Worm (Caenorhabditis elegans) whole organism, young adult: ENCODE data around the gene tkr-1.
"Not testable (repeated sequence)": the region's sequence is repeated elsewhere in the genome, so short reads cannot be mapped to it uniquely, and the experiment has no call there.

Experiments
- C06A6.2 ChIP-seq: fragments of 200-800 bp; sonication (Bioruptor generic); conservative IDR thresholded peaks from 2 replicates; pipeline ENCODE4 v1.3.6; 2022; ENCODE audit warnings: missing genetic modification characterization, missing compliant biosample characterization
- C17E4.6 ChIP-seq: fragments of 200-800 bp; sonication (Bioruptor generic); IDR thresholded peaks from 2 replicates; pipeline ENCODE4 v1.3.6; 2022; ENCODE audit warnings: missing genetic modification reagents, missing genetic modification characterization, missing compliant biosample characterization
- F33H1.4 ChIP-seq: fragments of 200-800 bp; sonication (Bioruptor generic); IDR thresholded peaks from 2 replicates; pipeline ENCODE4 v1.3.6; 2022; ENCODE audit warnings: missing genetic modification reagents, missing genetic modification characterization, missing compliant biosample characterization
- F37B4.10 ChIP-seq: fragments of 200-800 bp; sonication (Bioruptor generic); IDR thresholded peaks from 2 replicates; pipeline ENCODE4 v1.3.6; 2022; ENCODE audit warnings: missing genetic modification characterization, missing compliant biosample characterization
- F49E8.2 ChIP-seq: sonication (generic microtip); optimal IDR thresholded peaks from 3 replicates; lab custom pipeline; 2017; ENCODE audit warnings: missing genetic modification characterization, mild to moderate bottlenecking, missing compliant biosample characterization, antibody characterized with exemption, moderate library complexity; ENCODE audit not compliant: insufficient read depth
- Y53F4B.3 ChIP-seq: fragments of 200-800 bp; sonication (Bioruptor generic); IDR thresholded peaks from 2 replicates; pipeline ENCODE4 v1.3.6; 2022; ENCODE audit warnings: missing genetic modification reagents, missing genetic modification characterization, missing compliant biosample characterization
- Y67H2A.10 ChIP-seq: fragments of 200-800 bp; sonication (Bioruptor generic); conservative IDR thresholded peaks from 2 replicates; pipeline ENCODE4 v1.3.6; 2022; ENCODE audit warnings: missing genetic modification reagents, missing genetic modification characterization, missing compliant biosample characterization
- Y79H2A.3 ChIP-seq: fragments of 200-800 bp; sonication (Bioruptor generic); conservative IDR thresholded peaks from 2 replicates; pipeline ENCODE4 v1.3.6; 2022; ENCODE audit warnings: missing genetic modification reagents, missing genetic modification characterization, missing compliant biosample characterization
- Y95B8A.8 ChIP-seq: fragments of 200-800 bp; sonication (Bioruptor generic); IDR thresholded peaks from 2 replicates; pipeline ENCODE4 v1.3.6; 2022; ENCODE audit warnings: missing genetic modification reagents, missing genetic modification characterization, missing compliant biosample characterization
- akir-1 ChIP-seq: fragments of 200-800 bp; sonication (Bioruptor generic); optimal IDR thresholded peaks from 2 replicates; lab custom pipeline; 2018; ENCODE audit warnings: mild to moderate bottlenecking, missing genetic modification characterization, moderate library complexity, missing compliant biosample characterization
- aptf-2 ChIP-seq: fragments of 200-800 bp; sonication (Bioruptor generic); conservative IDR thresholded peaks from 2 replicates; pipeline ENCODE4 v1.3.6; 2022; ENCODE audit warnings: missing genetic modification reagents, missing genetic modification characterization, missing compliant biosample characterization
- aptf-3 ChIP-seq: fragments of 200-800 bp; sonication (Bioruptor generic); IDR thresholded peaks from 2 replicates; pipeline ENCODE4 v1.3.6; 2022; ENCODE audit warnings: missing genetic modification characterization, missing compliant biosample characterization
- attf-3 ChIP-seq: fragments of 200-800 bp; sonication (Bioruptor generic); conservative IDR thresholded peaks from 2 replicates; pipeline ENCODE4 v1.3.6; 2022; ENCODE audit warnings: missing genetic modification reagents, missing genetic modification characterization, missing compliant biosample characterization
- attf-6 ChIP-seq: fragments of 200-800 bp; sonication (Bioruptor generic); IDR thresholded peaks from 2 replicates; pipeline ENCODE4 v1.3.6; 2022; ENCODE audit warnings: missing genetic modification reagents, missing genetic modification characterization, missing compliant biosample characterization
- bed-2 ChIP-seq: fragments of 200-800 bp; sonication (Bioruptor generic); IDR thresholded peaks from 2 replicates; pipeline ENCODE4 v1.3.6; 2022; ENCODE audit warnings: missing genetic modification reagents, missing genetic modification characterization, missing compliant biosample characterization
- ceh-100 ChIP-seq: fragments of 200-800 bp; sonication (Bioruptor generic); IDR thresholded peaks from 2 replicates; pipeline ENCODE4 v1.3.6; 2022; ENCODE audit warnings: missing genetic modification reagents, missing genetic modification characterization, missing compliant biosample characterization
- ceh-91 ChIP-seq: fragments of 200-800 bp; sonication (Bioruptor generic); IDR thresholded peaks from 2 replicates; pipeline ENCODE4 v1.3.6; 2022; ENCODE audit warnings: missing genetic modification reagents, missing genetic modification characterization, missing compliant biosample characterization
- dox-1 ChIP-seq: fragments of 200-800 bp; sonication (Bioruptor generic); IDR thresholded peaks from 2 replicates; pipeline ENCODE4 v1.3.6; 2022; ENCODE audit warnings: missing genetic modification reagents, missing genetic modification characterization, missing compliant biosample characterization
- efl-1 ChIP-seq: fragments of 150-350 bp; optimal IDR thresholded peaks from 2 replicates; lab custom pipeline; 2014; ENCODE audit warnings: missing biosample characterization, missing genetic modification reagents, missing genetic modification characterization
- egl-44 ChIP-seq: fragments of 200-800 bp; sonication (Bioruptor generic); IDR thresholded peaks from 2 replicates; pipeline ENCODE4 v1.3.6; 2022; ENCODE audit warnings: missing genetic modification reagents, missing genetic modification characterization, missing compliant biosample characterization
- egrh-3 ChIP-seq: fragments of 200-800 bp; sonication (Bioruptor generic); IDR thresholded peaks from 2 replicates; pipeline ENCODE4 v1.3.6; 2022; ENCODE audit warnings: missing genetic modification reagents, missing genetic modification characterization, missing compliant biosample characterization
- hsf-1 ChIP-seq: fragments of 200-800 bp; sonication (Bioruptor generic); IDR thresholded peaks from 2 replicates; pipeline ENCODE4 v1.3.6; 2022; ENCODE audit warnings: missing genetic modification reagents, missing genetic modification characterization, missing compliant biosample characterization
- let-526 ChIP-seq: fragments of 200-800 bp; sonication (Bioruptor generic); IDR thresholded peaks from 2 replicates; pipeline ENCODE4 v1.3.6; 2022; ENCODE audit warnings: missing genetic modification reagents, missing genetic modification characterization, missing compliant biosample characterization
- lin-54 ChIP-seq: fragments of 200-800 bp; sonication (Bioruptor generic); optimal IDR thresholded peaks from 2 replicates; lab custom pipeline; 2018; ENCODE audit warnings: mild to moderate bottlenecking, missing genetic modification characterization, missing compliant biosample characterization
- lir-1 ChIP-seq: fragments of 200-800 bp; sonication (Bioruptor generic); conservative IDR thresholded peaks from 2 replicates; pipeline ENCODE4 v1.3.6; 2022; ENCODE audit warnings: missing genetic modification reagents, missing genetic modification characterization, missing compliant biosample characterization
- lsl-1 ChIP-seq: fragments of 200-800 bp; sonication (Bioruptor generic); optimal IDR thresholded peaks from 2 replicates; lab custom pipeline; 2018; ENCODE audit warnings: mild to moderate bottlenecking, missing genetic modification characterization, moderate library complexity, missing compliant biosample characterization
- madf-3 ChIP-seq: fragments of 200-800 bp; sonication (Bioruptor generic); IDR thresholded peaks from 2 replicates; pipeline ENCODE4 v1.3.6; 2022; ENCODE audit warnings: missing genetic modification reagents, missing genetic modification characterization, missing compliant biosample characterization
- madf-6 ChIP-seq: fragments of 200-800 bp; sonication (Bioruptor generic); IDR thresholded peaks from 2 replicates; pipeline ENCODE4 v1.3.6; 2022; ENCODE audit warnings: missing genetic modification reagents, missing genetic modification characterization, missing compliant biosample characterization
- madf-8 ChIP-seq: fragments of 200-800 bp; sonication (Bioruptor generic); conservative IDR thresholded peaks from 2 replicates; pipeline ENCODE4 v1.3.6; 2022; ENCODE audit warnings: missing genetic modification reagents, missing genetic modification characterization, missing compliant biosample characterization
- mcd-1 ChIP-seq: fragments of 200-800 bp; sonication (Bioruptor generic); IDR thresholded peaks from 2 replicates; pipeline ENCODE4 v1.3.6; 2022; ENCODE audit warnings: missing genetic modification reagents, missing genetic modification characterization, missing compliant biosample characterization
- nhr-27 ChIP-seq: fragments of 200-800 bp; sonication (Bioruptor generic); optimal IDR thresholded peaks from 2 replicates; lab custom pipeline; 2018; ENCODE audit warnings: mild to moderate bottlenecking, missing genetic modification characterization, moderate library complexity, missing compliant biosample characterization
- pbrm-1 ChIP-seq: fragments of 200-800 bp; sonication (Bioruptor generic); IDR thresholded peaks from 2 replicates; pipeline ENCODE4 v1.3.6; 2022; ENCODE audit warnings: missing genetic modification reagents, missing genetic modification characterization, missing compliant biosample characterization
- rcor-1 ChIP-seq: fragments of 200-800 bp; sonication (Bioruptor generic); IDR thresholded peaks from 2 replicates; pipeline ENCODE4 v1.3.6; 2022; ENCODE audit warnings: missing genetic modification reagents, missing genetic modification characterization, missing compliant biosample characterization
- rpc-1 ChIP-seq, 2 experiments: fragments of 150-350 bp in 1 of 2; sonication (generic microtip) in 1 of 2; optimal IDR thresholded peaks; 2 replicates each; lab custom pipeline; 2014 to 2018; ENCODE audit warnings: missing biosample characterization in 1 of 2, missing genetic modification characterization in 1 of 2, missing genetic modification reagents in 1 of 2, missing genotype in 1 of 2
- snpc-3.4 ChIP-seq: sonication (generic microtip); optimal IDR thresholded peaks from 2 replicates; lab custom pipeline; 2017; ENCODE audit warnings: missing genetic modification characterization, mild to moderate bottlenecking, missing compliant biosample characterization, antibody characterized with exemption, moderate library complexity, missing genotype, missing genetic modification reagents
- snpc-4 ChIP-seq, 5 experiments: fragments of 150-350 bp in 1 of 5; sonication (generic microtip) in 4 of 5; optimal IDR thresholded peaks; 2 replicates each; lab custom pipeline; 2014 to 2018; ENCODE audit warnings: missing genetic modification characterization in 5 of 5, missing biosample characterization in 3 of 5, antibody characterized with exemption in 2 of 5, mild to moderate bottlenecking in 2 of 5, missing compliant biosample characterization in 2 of 5, missing genotype in 2 of 5, moderate library complexity in 2 of 5, missing genetic modification reagents in 1 of 5
- tbp1 ChIP-seq: fragments of 200-800 bp; sonication (Bioruptor generic); optimal IDR thresholded peaks from 2 replicates; lab custom pipeline; 2018; ENCODE audit warnings: mild to moderate bottlenecking, missing genetic modification characterization, missing compliant biosample characterization
- tlf-1 ChIP-seq: fragments of 200-800 bp; sonication (Bioruptor generic); optimal IDR thresholded peaks from 2 replicates; lab custom pipeline; 2018; ENCODE audit warnings: mild to moderate bottlenecking, missing genetic modification characterization, missing compliant biosample characterization
- unc-130 ChIP-seq: sonication (generic microtip); optimal IDR thresholded peaks from 2 replicates; lab custom pipeline; 2016; ENCODE audit warnings: missing genetic modification reagents, missing genetic modification characterization, missing compliant biosample characterization
- xnd-1 ChIP-seq: sonication (generic microtip); optimal IDR thresholded peaks from 2 replicates; lab custom pipeline; 2016; ENCODE audit warnings: missing genotype, missing genetic modification reagents, missing genetic modification characterization, missing compliant biosample characterization
- zfh-2 ChIP-seq: fragments of 200-800 bp; sonication (Bioruptor generic); conservative IDR thresholded peaks from 2 replicates; pipeline ENCODE4 v1.3.6; 2022; ENCODE audit warnings: missing genetic modification reagents, missing genetic modification characterization, missing compliant biosample characterization
- ztf-18 ChIP-seq: sonication (generic microtip); optimal IDR thresholded peaks from 2 replicates; lab custom pipeline; 2016; ENCODE audit warnings: missing genotype, mild to moderate bottlenecking, missing genetic modification characterization, missing compliant biosample characterization
- ztf-25 ChIP-seq: fragments of 200-800 bp; sonication (Bioruptor generic); IDR thresholded peaks from 2 replicates; pipeline ENCODE4 v1.3.6; 2022; ENCODE audit warnings: missing genetic modification reagents, missing genetic modification characterization, missing compliant biosample characterization
- ztf-28 ChIP-seq: fragments of 200-800 bp; sonication (Bioruptor generic); IDR thresholded peaks from 2 replicates; pipeline ENCODE4 v1.3.6; 2022; ENCODE audit warnings: missing genetic modification reagents, missing genetic modification characterization, missing compliant biosample characterization
- ztf-6 ChIP-seq: fragments of 200-800 bp; sonication (Bioruptor generic); IDR thresholded peaks from 2 replicates; pipeline ENCODE4 v1.3.6; 2022; ENCODE audit warnings: missing genetic modification reagents, missing genetic modification characterization, missing compliant biosample characterization

Gene tkr-1

DNA sequence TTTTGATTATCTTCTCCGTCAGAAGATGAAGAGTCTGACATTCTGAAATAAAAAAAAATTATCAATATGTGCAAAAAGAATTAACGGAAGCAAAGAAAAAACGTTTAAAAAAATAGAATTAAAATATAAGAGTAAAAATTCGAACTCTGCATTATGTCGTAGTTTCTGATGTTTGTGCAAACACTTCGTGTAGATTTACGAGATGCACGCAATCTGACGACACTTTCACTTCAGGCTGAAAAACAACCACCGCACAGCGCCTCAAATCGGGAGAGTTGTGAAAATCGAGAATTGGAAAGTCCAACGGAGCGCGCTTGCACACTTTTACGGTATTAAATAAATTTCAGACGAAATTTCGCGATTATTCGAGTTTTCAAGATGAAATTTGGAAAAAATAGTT lies 23.0 kb downstream of the tkr-1 start, which contains the start of gene T26G10.1 (continued):
- TF ChIP-seq akir-1 (GFP tag; lab: Kevin White, UChicago), result no peak
- TF ChIP-seq nhr-27 (tag; lab: Kevin White, UChicago), result no peak
- no peak for TF ChIP-seq C06A6.2 (GFP tag; lab: Robert Waterston, UW)

DNA sequence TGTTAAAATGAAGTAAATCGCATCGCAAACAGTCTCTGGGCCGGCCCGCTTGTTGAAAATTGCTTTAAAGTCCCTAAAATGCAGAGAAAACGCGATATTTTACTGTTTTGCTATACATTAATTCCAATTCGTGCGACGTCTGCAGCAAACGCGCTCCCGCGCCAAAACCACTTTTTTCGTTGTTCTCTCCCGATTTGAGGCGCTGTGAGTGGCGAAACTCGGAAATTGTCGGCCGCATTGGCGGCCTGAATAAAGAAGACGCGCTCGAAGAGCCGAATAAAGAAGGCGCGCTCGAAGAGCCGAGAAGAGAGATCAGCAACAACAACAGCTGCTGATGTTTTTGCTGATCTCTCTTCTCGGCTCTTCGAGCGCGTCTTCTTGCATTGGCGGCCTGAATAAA lies 24.7 kb downstream of the tkr-1 start:
- TF ChIP-seq lin-54 (peak; percentile 55), hsf-1 (GFP tag; lab: Robert Waterston, UW) (peak; percentile 84), ztf-6 (peak; percentile 64; the same call in 1 of the 2 replicates), madf-6 (GFP tag; lab: Robert Waterston, UW) (peak; percentile 92), efl-1 (GFP tag; lab: Kevin White, UChicago) (peak; percentile 53), ztf-25 (GFP tag; lab: Robert Waterston, UW) (peak; percentile 98), zfh-2 (GFP tag; lab: Robert Waterston, UW) (0 out of 2 replicates have a peak, but pooled peaks have one; percentile 11), ztf-28 (GFP tag; lab: Robert Waterston, UW) (peak; percentile 98), lir-1 (peak; percentile 67; the same call in 1 of the 2 replicates), madf-3 (peak; percentile 84), rpc-1 (tag; optimal IDR thresholded peaks at IDR 0.05; lab: Kevin White, UChicago) (peak; percentile 13), Y53F4B.3 (peak; percentile 91), dox-1 (GFP tag; lab: Robert Waterston, UW) (peak; percentile 95), egrh-3 (GFP tag; lab: Robert Waterston, UW) (peak; percentile 88), rcor-1 (GFP tag; lab: Robert Waterston, UW) (peak; percentile 90), F49E8.2 (peak; percentile 32), F33H1.4 (GFP tag; lab: Robert Waterston, UW) (peak; percentile 80), ceh-91 (GFP tag; lab: Robert Waterston, UW) (peak; percentile 97), attf-3 (GFP tag; lab: Robert Waterston, UW) (peak; percentile 87), Y67H2A.10 (peak; percentile 78), let-526 (GFP tag; lab: Robert Waterston, UW) (peak; percentile 38; the same call in 1 of the 2 replicates), madf-8 (peak; percentile 89), Y79H2A.3 (GFP tag; lab: Robert Waterston, UW) (peak; percentile 85), C17E4.6 (GFP tag; lab: Robert Waterston, UW) (peak; percentile 89), pbrm-1 (peak; percentile 98), ceh-100 (GFP tag; lab: Robert Waterston, UW) (peak; percentile 97), tlf-1 (GFP tag; lab: Kevin White, UChicago) (peak; percentile 52), bed-2 (GFP tag; lab: Robert Waterston, UW) (peak; percentile 90), mcd-1 (GFP tag; lab: Robert Waterston, UW) (peak; percentile 97), ztf-18 (tag; lab: Kevin White, UChicago) (peak; percentile 73), tbp1 (GFP tag; lab: Kevin White, UChicago) (peak; percentile 77), aptf-3 (GFP tag; lab: Robert Waterston, UW) (peak; percentile 60; the same call in 1 of the 2 replicates), F37B4.10 (GFP tag; lab: Robert Waterston, UW) (0 out of 2 replicates have a peak, but pooled peaks have one; percentile 62), snpc-3.4 (peak; percentile 84), egl-44 (GFP tag; lab: Robert Waterston, UW) (peak; percentile 40; the same call in 1 of the 2 replicates), lsl-1 (GFP tag; lab: Kevin White, UChicago) (peak; percentile 74), unc-130 (GFP tag; lab: Kevin White, UChicago) (peak; percentile 50), snpc-4 (GFP tag; optimal IDR thresholded peaks at IDR 0.05; lab: Kevin White, UChicago) (peak; percentile 90), snpc-4 (tag; optimal IDR thresholded peaks at IDR 0.05; lab: Kevin White, UChicago) (peak; percentile 89 to 98 (median 94)), xnd-1 (tag; lab: Kevin White, UChicago) (peak; percentile 44), Y95B8A.8 (peak; percentile 95), attf-6 (peak; percentile 82), aptf-2 (GFP tag; lab: Robert Waterston, UW) (peak; percentile 90)
- TF ChIP-seq rpc-1 (optimal IDR thresholded peaks at IDR 0.05; lab: Kevin White, UChicago), result not testable (repeated sequence)
